Worm (Caenorhabditis elegans): ENCODE results near the gene daao-1.

DNA sequence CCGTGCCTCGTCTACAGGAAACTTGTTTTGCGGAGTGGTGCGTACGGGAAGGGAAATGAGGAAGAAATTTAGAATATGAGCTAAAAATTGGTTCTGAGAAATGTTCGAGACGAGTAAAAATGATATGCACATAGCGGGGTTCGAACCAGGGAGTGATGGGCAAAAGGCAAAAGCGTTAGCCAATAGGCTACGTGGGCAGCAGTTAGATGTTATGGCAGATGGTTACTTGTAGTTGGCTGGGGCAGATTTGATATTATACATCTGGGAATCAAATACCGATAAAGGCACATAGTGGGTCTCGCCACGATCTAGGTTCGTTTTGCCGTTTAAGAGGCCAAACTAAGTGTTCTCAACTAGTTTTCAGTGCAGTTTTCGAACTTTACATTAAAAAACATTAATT is 43.3 kb downstream of the daao-1 start:
- TF ChIP-seq sea-1 (GFP tag; conservative IDR thresholded peaks at IDR 0.05) = peak; percentile 54; the same call in 1 of the 2 replicates
- TF ChIP-seq hnd-1 (tag; optimal IDR thresholded peaks at IDR 0.05) = no peak
- no peak for TF ChIP-seq ama-1 (optimal IDR thresholded peaks at IDR 0.05)
- TF ChIP-seq aly-1 (tag; optimal IDR thresholded peaks at IDR 0.05) = peak; percentile 37
